Fruit fly (Drosophila melanogaster): ENCODE results near the gene Mur18B.
A peak's percentile ranks its signal among the peaks of the same experiment; 100 is the strongest.

The Mur18B gene

dm6 chrX:19187624-19188085 is 25.4 kb upstream of the Mur18B start, which contains the start of gene Mec2 (continued):
- TF ChIP-seq vvl (GFP tag; IDR thresholded peaks at IDR 0.05) = peak; percentile 41; the same call in 1 of the 2 replicates
- TF ChIP-seq CG4730 (GFP tag; IDR thresholded peaks at IDR 0.05) = peak; percentile 31; the same call in 1 of the 2 replicates
- TF ChIP-seq zf30C (GFP tag; optimal IDR thresholded peaks at IDR 0.05) = peak; percentile 66
- TF ChIP-seq CG32532 (GFP tag; IDR thresholded peaks at IDR 0.05) = no peak
- TF ChIP-seq CG2875 (GFP tag; optimal IDR thresholded peaks at IDR 0.05) = peak; percentile 43
- peak; percentile 36 for TF ChIP-seq CG18599 (GFP tag; optimal IDR thresholded peaks at IDR 0.05)
- TF ChIP-seq so (GFP tag; IDR thresholded peaks at IDR 0.05) = 0 out of 3 replicates have a peak, but pooled peaks have one; percentile 31
- no peak for TF ChIP-seq ERR (GFP tag; optimal IDR thresholded peaks at IDR 0.05)
- TF ChIP-seq mam (GFP tag; optimal IDR thresholded peaks at IDR 0.05) = peak; percentile 27
- no peak for TF ChIP-seq Tbp (GFP tag; optimal IDR thresholded peaks at IDR 0.05)
- no peak for TF ChIP-seq Bgb (GFP tag; IDR thresholded peaks at IDR 0.05; ENCODE audit: partially characterized antibody)
- peak; percentile 52 for TF ChIP-seq corto (GFP tag; optimal IDR thresholded peaks at IDR 0.05)
- peak; percentile 30 for TF ChIP-seq Atf-2 (GFP tag; optimal IDR thresholded peaks at IDR 0.05)
- TF ChIP-seq CG7271 (tag; optimal IDR thresholded peaks at IDR 0.05) = no peak
- TF ChIP-seq Hmx (GFP tag; optimal IDR thresholded peaks at IDR 0.05) = no peak
- TF ChIP-seq ind (GFP tag; optimal IDR thresholded peaks at IDR 0.05) = peak; percentile 41
- no peak for TF ChIP-seq Lhr (GFP tag; optimal IDR thresholded peaks at IDR 0.05)
- TF ChIP-seq CG2120 (GFP tag; optimal IDR thresholded peaks at IDR 0.05) = peak; percentile 77
- peak; percentile 27 for TF ChIP-seq CG17359 (tag; optimal IDR thresholded peaks at IDR 0.05)
- no peak for TF ChIP-seq dan (GFP tag; IDR thresholded peaks at IDR 0.05)
- no peak for TF ChIP-seq fd64A (GFP tag; optimal IDR thresholded peaks at IDR 0.05)
- no peak for TF ChIP-seq tna (GFP tag; IDR thresholded peaks at IDR 0.05; ENCODE audit: partially characterized antibody)
- peak; percentile 53 for TF ChIP-seq Myb (GFP tag; optimal IDR thresholded peaks at IDR 0.05)
- peak; percentile 56 for TF ChIP-seq az2 (GFP tag; optimal IDR thresholded peaks at IDR 0.05)
- peak; percentile 33 for TF ChIP-seq bab2 (GFP tag; optimal IDR thresholded peaks at IDR 0.05)
- TF ChIP-seq Ets65A (GFP tag) = peak; percentile 95
- no peak for TF ChIP-seq gsb (GFP tag; IDR thresholded peaks at IDR 0.05)
- peak; percentile 20 for TF ChIP-seq Atf3 (GFP tag; optimal IDR thresholded peaks at IDR 0.05)
- TF ChIP-seq fu2 (GFP tag; optimal IDR thresholded peaks at IDR 0.05) = peak; percentile 16
- no peak for TF ChIP-seq CG11723 (GFP tag; optimal IDR thresholded peaks at IDR 0.05)
- TF ChIP-seq CG13624 (GFP tag; optimal IDR thresholded peaks at IDR 0.05) = peak; percentile 20
- TF ChIP-seq tgo (GFP tag; IDR thresholded peaks at IDR 0.05) = peak; percentile 55
- TF ChIP-seq ATbp (GFP tag; optimal IDR thresholded peaks at IDR 0.05) = peak; percentile 59
- TF ChIP-seq CG15514 (GFP tag; optimal IDR thresholded peaks at IDR 0.05) = peak; percentile 32
- no peak for TF ChIP-seq CG4617 (GFP tag; optimal IDR thresholded peaks at IDR 0.05; ENCODE audit: borderline replicate concordance)
- TF ChIP-seq al (GFP tag; IDR thresholded peaks at IDR 0.05) = no peak
- TF ChIP-seq mirr (GFP tag; optimal IDR thresholded peaks at IDR 0.05) = no peak
- no peak for TF ChIP-seq CG7928 (GFP tag; optimal IDR thresholded peaks at IDR 0.05)
- TF ChIP-seq pnt (GFP tag; optimal IDR thresholded peaks at IDR 0.05) = peak; percentile 37
- 0 out of 2 replicates have a peak, but pooled peaks have one; percentile 14 for TF ChIP-seq Awh (GFP tag; IDR thresholded peaks at IDR 0.05)
- no peak for TF ChIP-seq emc (GFP tag; optimal IDR thresholded peaks at IDR 0.05)
- no peak for TF ChIP-seq CG4404 (GFP tag; IDR thresholded peaks at IDR 0.05)
- TF ChIP-seq CG14710 (tag; optimal IDR thresholded peaks at IDR 0.05) = no peak
- peak in 1 of 2 experiments; percentile 34 for TF ChIP-seq Hr51 (GFP tag; optimal IDR thresholded peaks at IDR 0.05)
- TF ChIP-seq pho (GFP tag; optimal IDR thresholded peaks at IDR 0.05) = peak; percentile 3
- no peak for TF ChIP-seq nerfin-2 (GFP tag; IDR thresholded peaks at IDR 0.05; ENCODE audit: partially characterized antibody)
- no peak for TF ChIP-seq CG14860 (GFP tag; IDR thresholded peaks at IDR 0.05; ENCODE audit: partially characterized antibody)
- TF ChIP-seq hth (optimal IDR thresholded peaks at IDR 0.05) = no peak
- peak; percentile 30 for TF ChIP-seq CG2712 (tag; optimal IDR thresholded peaks at IDR 0.05)
- no peak for TF ChIP-seq CTCF (GFP tag; optimal IDR thresholded peaks at IDR 0.05)
